Fruit fly (Drosophila melanogaster): ENCODE results near the gene TrissinR.

Gene TrissinR

dm6 chr2L:5811274-5811673 lies 12.5 kb upstream of the TrissinR start, which contains the start of gene CG43307:
TSS of gene CG43307 (plus strand) at chr2L:5811574.
- TF ChIP-seq fd96Ca (GFP tag; IDR thresholded peaks at IDR 0.05) (no peak), EcR (GFP tag; optimal IDR thresholded peaks at IDR 0.05) (no peak), CG17806 (tag; optimal IDR thresholded peaks at IDR 0.05) (no peak), Pif1B (GFP tag; optimal IDR thresholded peaks at IDR 0.05) (no peak), CG9948 (tag; optimal IDR thresholded peaks at IDR 0.05) (no peak), CG12605 (GFP tag; IDR thresholded peaks at IDR 0.05) (no peak), CG15710 (tag; optimal IDR thresholded peaks at IDR 0.05) (no peak), CG8301 (tag; optimal IDR thresholded peaks at IDR 0.05) (no peak), gl (tag; optimal IDR thresholded peaks at IDR 0.05) (no peak), CG14655 (GFP tag; optimal IDR thresholded peaks at IDR 0.05) (no peak), CG34367 (tag; optimal IDR thresholded peaks at IDR 0.05) (no peak), CG4496 (GFP tag; IDR thresholded peaks at IDR 0.05) (no peak), Snoo (tag; optimal IDR thresholded peaks at IDR 0.05) (no peak), Ets98B (GFP tag; IDR thresholded peaks at IDR 0.05) (no peak), Pif1A (GFP tag; optimal IDR thresholded peaks at IDR 0.05) (no peak), CG10348 (GFP tag; IDR thresholded peaks at IDR 0.05) (no peak), rn (GFP tag; IDR thresholded peaks at IDR 0.05) (no peak), D1 (tag; optimal IDR thresholded peaks at IDR 0.05) (no peak)

DNA sequence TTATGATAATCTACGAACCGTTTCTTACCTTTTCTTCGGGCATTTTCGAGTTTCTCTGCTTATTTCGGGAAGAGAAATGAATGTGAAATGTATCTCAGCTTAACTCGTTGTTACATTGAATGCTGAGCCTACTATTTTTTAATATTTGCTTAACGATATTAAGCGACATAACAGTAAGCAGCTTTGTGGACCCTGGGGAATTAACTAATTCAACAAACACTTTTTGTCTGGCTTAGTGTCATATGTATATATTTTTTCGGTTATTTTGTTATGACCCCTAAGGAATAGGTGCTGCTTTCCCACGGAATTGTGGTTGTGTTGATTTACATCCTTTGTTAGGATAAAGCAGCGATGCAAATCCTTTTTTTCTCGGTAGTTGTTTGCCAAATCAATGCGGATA lies 5.5 kb upstream of the TrissinR start, which contains the start of gene COX6CL:
Gene COX6CL, minus strand, starts transcription at position 101 of the 400 bp plus-strand sequence.
- no peak for TF ChIP-seq CG14655 (GFP tag; optimal IDR thresholded peaks at IDR 0.05)
- TF ChIP-seq CG8159 (tag; optimal IDR thresholded peaks at IDR 0.05): no peak
- TF ChIP-seq Pif1A (GFP tag; optimal IDR thresholded peaks at IDR 0.05): no peak
- TF ChIP-seq rn (GFP tag; IDR thresholded peaks at IDR 0.05): no peak
- TF ChIP-seq CG13204 (GFP tag; optimal IDR thresholded peaks at IDR 0.05): no peak
- TF ChIP-seq CG9948 (tag; optimal IDR thresholded peaks at IDR 0.05): no peak
- TF ChIP-seq CG15710 (tag; optimal IDR thresholded peaks at IDR 0.05): no peak
- TF ChIP-seq EcR (GFP tag; optimal IDR thresholded peaks at IDR 0.05): no peak
- TF ChIP-seq CG17806 (tag; optimal IDR thresholded peaks at IDR 0.05): no peak
- no peak for TF ChIP-seq Pif1B (GFP tag; optimal IDR thresholded peaks at IDR 0.05)
- TF ChIP-seq CG34367 (tag; optimal IDR thresholded peaks at IDR 0.05): no peak
- no peak for TF ChIP-seq gl (tag; optimal IDR thresholded peaks at IDR 0.05)
- no peak for TF ChIP-seq CG12605 (GFP tag; IDR thresholded peaks at IDR 0.05)
- TF ChIP-seq Snoo (tag; optimal IDR thresholded peaks at IDR 0.05): no peak
- TF ChIP-seq Ets98B (GFP tag; IDR thresholded peaks at IDR 0.05): no peak
- TF ChIP-seq fd96Ca (GFP tag; IDR thresholded peaks at IDR 0.05): no peak
- TF ChIP-seq CG32121 (GFP tag; IDR thresholded peaks at IDR 0.05): no peak
- no peak for TF ChIP-seq CG10348 (GFP tag; IDR thresholded peaks at IDR 0.05)
- no peak for TF ChIP-seq CG4496 (GFP tag; IDR thresholded peaks at IDR 0.05)
- TF ChIP-seq CG8301 (tag; optimal IDR thresholded peaks at IDR 0.05): no peak

DNA sequence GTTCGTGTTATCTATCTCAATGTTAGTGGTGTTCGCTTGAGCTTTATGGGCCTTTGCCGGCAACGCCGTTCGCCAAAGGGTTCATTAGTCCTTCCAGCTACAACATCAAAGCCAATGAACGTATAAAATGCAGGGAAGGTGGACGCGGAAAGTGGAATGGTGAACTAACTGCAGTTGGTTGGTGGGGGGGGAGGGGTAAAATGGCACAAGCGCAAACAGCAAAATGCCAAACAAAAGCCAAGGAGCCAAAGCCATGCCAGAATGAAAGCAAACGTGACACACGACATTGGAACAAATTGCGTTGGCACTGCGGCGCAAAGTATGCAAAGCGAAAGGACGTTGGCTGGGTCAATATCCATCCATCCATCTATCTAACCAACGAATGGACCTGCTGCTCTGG lies 2.9 kb upstream of the TrissinR start:
- no peak for TF ChIP-seq CG8301 (tag; optimal IDR thresholded peaks at IDR 0.05)
- no peak for TF ChIP-seq CG17806 (tag; optimal IDR thresholded peaks at IDR 0.05)
- no peak for TF ChIP-seq rn (GFP tag; IDR thresholded peaks at IDR 0.05)
- TF ChIP-seq fd96Ca (GFP tag; IDR thresholded peaks at IDR 0.05): no peak
- no peak for TF ChIP-seq CG14655 (GFP tag; optimal IDR thresholded peaks at IDR 0.05)
- no peak for TF ChIP-seq gl (tag; optimal IDR thresholded peaks at IDR 0.05)
- no peak for TF ChIP-seq Ets98B (GFP tag; IDR thresholded peaks at IDR 0.05)
- TF ChIP-seq D1 (tag; optimal IDR thresholded peaks at IDR 0.05): no peak
- no peak for TF ChIP-seq CG4496 (GFP tag; IDR thresholded peaks at IDR 0.05)
- TF ChIP-seq CG34367 (tag; optimal IDR thresholded peaks at IDR 0.05): no peak
- TF ChIP-seq CG32121 (GFP tag; IDR thresholded peaks at IDR 0.05): no peak

DNA sequence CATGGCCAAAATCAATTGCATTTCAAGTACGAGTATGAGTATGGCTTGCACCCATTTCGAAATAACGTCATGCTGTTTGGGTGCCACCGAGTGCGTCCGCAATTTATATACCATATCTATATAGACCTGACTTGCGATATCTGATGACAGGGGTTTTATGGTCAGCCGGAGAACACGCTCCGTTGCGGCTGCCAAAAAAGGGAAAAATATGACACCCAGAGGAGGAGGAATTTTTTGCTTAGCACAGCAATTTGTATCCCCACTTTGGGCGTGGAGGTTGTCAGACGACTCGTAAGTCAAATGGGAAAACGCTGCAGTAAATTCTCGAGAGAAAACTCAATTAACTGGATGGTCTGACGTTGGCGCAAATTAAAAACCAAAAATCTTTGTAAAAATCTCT lies 33.0 kb downstream of the TrissinR start:
- TF ChIP-seq EcR (GFP tag; optimal IDR thresholded peaks at IDR 0.05) (no peak), fd96Ca (GFP tag; IDR thresholded peaks at IDR 0.05) (no peak), gl (tag; optimal IDR thresholded peaks at IDR 0.05) (no peak), CG17806 (tag; optimal IDR thresholded peaks at IDR 0.05) (no peak), CG4496 (GFP tag; IDR thresholded peaks at IDR 0.05) (no peak), CG8301 (tag; optimal IDR thresholded peaks at IDR 0.05) (no peak), Pif1A (GFP tag; optimal IDR thresholded peaks at IDR 0.05) (no peak), CG15710 (tag; optimal IDR thresholded peaks at IDR 0.05) (no peak), D1 (tag; optimal IDR thresholded peaks at IDR 0.05) (no peak), Snoo (tag; optimal IDR thresholded peaks at IDR 0.05) (no peak), Pif1B (GFP tag; optimal IDR thresholded peaks at IDR 0.05) (no peak), CG10348 (GFP tag; IDR thresholded peaks at IDR 0.05) (no peak)

DNA sequence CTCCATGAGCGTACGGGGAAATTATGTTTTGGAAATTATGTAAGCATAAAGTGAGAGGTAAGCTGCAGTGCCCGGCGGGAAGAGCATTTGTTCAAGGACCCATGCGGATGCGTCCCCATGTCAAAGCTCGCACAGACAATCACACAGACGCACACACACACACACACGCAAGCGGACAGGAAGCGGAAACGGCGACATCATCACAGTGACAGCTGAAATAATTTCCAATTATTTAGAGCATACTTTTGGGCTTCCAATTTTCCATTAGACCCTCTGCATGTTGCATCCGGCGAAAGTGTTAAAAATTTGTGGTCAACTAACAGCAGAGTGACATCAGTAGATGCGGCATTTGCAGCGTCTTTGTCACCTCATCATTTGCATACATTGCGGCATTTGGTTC lies 43.0 kb downstream of the TrissinR start:
- TF ChIP-seq CG4496 (GFP tag; IDR thresholded peaks at IDR 0.05) (peak; percentile 62), CG32121 (GFP tag; IDR thresholded peaks at IDR 0.05) (no peak), CG8159 (tag; optimal IDR thresholded peaks at IDR 0.05) (no peak), CG10348 (GFP tag; IDR thresholded peaks at IDR 0.05) (no peak), Ets98B (GFP tag; IDR thresholded peaks at IDR 0.05) (no peak), Pif1B (GFP tag; optimal IDR thresholded peaks at IDR 0.05) (no peak), CG17806 (tag; optimal IDR thresholded peaks at IDR 0.05) (no peak)

- TF ChIP-seq CG4496 (GFP tag; IDR thresholded peaks at IDR 0.05): peak; percentile 24; the same call in 1 of the 3 replicates
- no peak for TF ChIP-seq EcR (GFP tag; optimal IDR thresholded peaks at IDR 0.05)
Observed at dm6 chr2L:5870838-5871702, 47.3 kb downstream of the TrissinR start.
